Fruit fly (Drosophila melanogaster): Measurements from ENCODE around the gene PolZ2.

Gene PolZ2

DNA sequence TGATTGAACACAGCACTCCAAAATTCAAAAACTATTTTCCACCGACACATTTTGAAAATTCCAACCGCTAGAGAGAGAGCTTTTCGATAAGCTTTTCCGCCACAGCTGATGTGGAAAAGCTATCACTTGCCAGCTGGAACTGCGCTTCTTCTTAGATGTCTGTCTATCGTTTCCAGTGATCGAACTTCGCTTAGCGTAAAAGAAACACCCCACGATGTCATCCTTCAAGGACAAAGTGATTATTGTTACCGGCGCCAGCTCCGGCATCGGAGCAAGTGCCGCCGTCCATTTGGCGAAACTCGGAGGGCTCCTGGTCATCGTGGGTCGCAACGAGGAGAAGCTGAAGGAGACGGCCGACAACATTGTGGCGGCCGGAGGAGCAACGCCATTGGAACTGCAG is 43.5 kb downstream of the PolZ2 start, which contains the start of gene CG31549 (continued):
- no peak for TF ChIP-seq CG15696 (tag; optimal IDR thresholded peaks at IDR 0.05)
- peak; percentile 28; the same call in 1 of the 2 replicates for TF ChIP-seq CG13287 (GFP tag; IDR thresholded peaks at IDR 0.05; ENCODE audit: partially characterized antibody)
- TF ChIP-seq amos (GFP tag; IDR thresholded peaks at IDR 0.05; ENCODE audit: partially characterized antibody), result no peak
- TF ChIP-seq B-H2 (GFP tag; optimal IDR thresholded peaks at IDR 0.05), result no peak
- no peak for TF ChIP-seq CG16863 (GFP tag; optimal IDR thresholded peaks at IDR 0.05)
- peak; percentile 76 for TF ChIP-seq MBD-R2 (GFP tag; IDR thresholded peaks at IDR 0.05)
- no peak for TF ChIP-seq CG10366 (GFP tag; IDR thresholded peaks at IDR 0.05)
- TF ChIP-seq Hr3 (GFP tag; optimal IDR thresholded peaks at IDR 0.05), result no peak
- TF ChIP-seq slp2 (GFP tag; optimal IDR thresholded peaks at IDR 0.05), result no peak
- TF ChIP-seq CG2116 (GFP tag; optimal IDR thresholded peaks at IDR 0.05), result peak; percentile 30
- TF ChIP-seq Tbp (GFP tag; optimal IDR thresholded peaks at IDR 0.05), result no peak
- no peak for TF ChIP-seq CG2120 (GFP tag; optimal IDR thresholded peaks at IDR 0.05)
- TF ChIP-seq CG6689 (GFP tag; IDR thresholded peaks at IDR 0.05), result no peak
- no peak for TF ChIP-seq kay (GFP tag; optimal IDR thresholded peaks at IDR 0.05)
- no peak for TF ChIP-seq gcm2 (GFP tag; optimal IDR thresholded peaks at IDR 0.05)
- no peak for TF ChIP-seq Asciz (GFP tag; optimal IDR thresholded peaks at IDR 0.05)
- no peak for TF ChIP-seq Jarid2 (GFP tag; optimal IDR thresholded peaks at IDR 0.05)

DNA sequence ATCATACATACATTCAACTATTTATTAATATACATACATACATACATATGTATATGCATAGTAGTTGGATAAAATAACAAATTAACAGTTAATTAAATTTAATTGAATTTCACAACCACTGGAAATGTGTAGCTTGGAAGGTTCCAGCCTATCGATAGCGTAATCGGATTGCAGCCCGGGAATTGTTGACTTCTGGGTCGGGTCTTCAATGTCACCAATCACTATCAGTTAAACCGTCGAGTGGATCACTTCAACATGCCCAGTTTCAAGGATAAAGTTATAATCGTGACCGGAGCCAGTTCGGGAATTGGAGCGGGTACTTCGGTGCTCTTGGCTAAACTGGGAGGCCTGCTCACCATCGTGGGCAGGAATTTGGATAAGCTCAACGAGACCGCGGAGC is 44.8 kb downstream of the PolZ2 start, which contains the start of gene CG12171:
Gene CG12171, plus strand, starts transcription at position 191 of the 400 bp plus-strand sequence.
- TF ChIP-seq amos (GFP tag; IDR thresholded peaks at IDR 0.05; ENCODE audit: partially characterized antibody) (peak; percentile 52), Meics (GFP tag; optimal IDR thresholded peaks at IDR 0.05) (no peak), Dref (GFP tag; IDR thresholded peaks at IDR 0.05) (peak; percentile 60), exex (tag; optimal IDR thresholded peaks at IDR 0.05) (peak; percentile 88), MESR4 (GFP tag; optimal IDR thresholded peaks at IDR 0.05) (peak; percentile 54), CG16813 (GFP tag; IDR thresholded peaks at IDR 0.05; ENCODE audit: partially characterized antibody) (peak; percentile 39; the same call in 1 of the 3 replicates), CG34376 (GFP tag; optimal IDR thresholded peaks at IDR 0.05) (peak; percentile 57), ERR (GFP tag; optimal IDR thresholded peaks at IDR 0.05) (peak; percentile 40), Dll (GFP tag; IDR thresholded peaks at IDR 0.05; ENCODE audit: partially characterized antibody) (peak; percentile 36; the same call in 1 of the 4 replicates), zf30C (GFP tag; optimal IDR thresholded peaks at IDR 0.05) (no peak), CG2116 (GFP tag; optimal IDR thresholded peaks at IDR 0.05) (peak; percentile 96), gfzf (GFP tag; optimal IDR thresholded peaks at IDR 0.05) (no peak), Oaz (GFP tag; IDR thresholded peaks at IDR 0.05) (no peak), Sry-δ (GFP tag; optimal IDR thresholded peaks at IDR 0.05) (peak; percentile 24), inv (GFP tag; IDR thresholded peaks at IDR 0.05; ENCODE audit: partially characterized antibody) (0 out of 2 replicates have a peak, but pooled peaks have one; percentile 18), tll (GFP tag; optimal IDR thresholded peaks at IDR 0.05) (peak in 1 of 2 experiments; percentile 23), Ets65A (GFP tag) (peak; percentile 41), MBD-R2 (GFP tag; IDR thresholded peaks at IDR 0.05) (peak; percentile 52; the same call in 1 of the 2 replicates), pan (optimal IDR thresholded peaks at IDR 0.05) (no peak), pan (GFP tag; optimal IDR thresholded peaks at IDR 0.05 in 1 of 2, IDR thresholded peaks at IDR 0.05 in 1 of 2) (no peak), ssp (GFP tag; IDR thresholded peaks at IDR 0.05) (no peak), CG15514 (GFP tag; optimal IDR thresholded peaks at IDR 0.05) (peak; percentile 76), sug (tag; optimal IDR thresholded peaks at IDR 0.05) (peak; percentile 16), BEAF-32 (GFP tag; optimal IDR thresholded peaks at IDR 0.05) (peak; percentile 52), wek (GFP tag; optimal IDR thresholded peaks at IDR 0.05) (no peak), Kr (GFP tag; optimal IDR thresholded peaks at IDR 0.05) (no peak), Scr (GFP tag; IDR thresholded peaks at IDR 0.05; ENCODE audit: partially characterized antibody) (peak; percentile 43), HmgZ (tag; optimal IDR thresholded peaks at IDR 0.05) (peak; percentile 13), CG3995 (GFP tag; optimal IDR thresholded peaks at IDR 0.05) (peak; percentile 45), CHES-1-like (GFP tag; optimal IDR thresholded peaks at IDR 0.05) (no peak), mirr (GFP tag; optimal IDR thresholded peaks at IDR 0.05) (peak; percentile 65), ftz-f1 (GFP tag; optimal IDR thresholded peaks at IDR 0.05) (peak; percentile 83), CG13287 (GFP tag; IDR thresholded peaks at IDR 0.05; ENCODE audit: partially characterized antibody) (peak; percentile 14; the same call in 1 of the 2 replicates), pzg (GFP tag; optimal IDR thresholded peaks at IDR 0.05) (peak; percentile 31), vnd (GFP tag; IDR thresholded peaks at IDR 0.05; ENCODE audit: partially characterized antibody) (peak; percentile 49; the same call in 1 of the 3 replicates)

All from whole organism, embryonic.